Fruit fly (Drosophila melanogaster): ENCODE measurements around the gene CG5902.

Gene CG5902

dm6 chr3R:23994578-23994977 lies 8.1 kb downstream of the CG5902 start:
- TF ChIP-seq Sin3A (optimal IDR thresholded peaks at IDR 0.05) (no peak), Myc (optimal IDR thresholded peaks at IDR 0.05) (no peak), insv (optimal IDR thresholded peaks at IDR 0.05) (no peak), ttk (optimal IDR thresholded peaks at IDR 0.05) (no peak), h (optimal IDR thresholded peaks at IDR 0.05) (no peak), psq (optimal IDR thresholded peaks at IDR 0.05) (no peak)

dm6 chr3R:23995460-23995859 lies 9.0 kb downstream of the CG5902 start, which contains the start of gene CG33108:
Gene CG33108, plus strand, starts transcription at chr3R:23995659.
- no peak for TF ChIP-seq ttk (optimal IDR thresholded peaks at IDR 0.05)
- no peak for TF ChIP-seq Myc (optimal IDR thresholded peaks at IDR 0.05)
- TF ChIP-seq h (optimal IDR thresholded peaks at IDR 0.05), result no peak
- no peak for TF ChIP-seq Sin3A (optimal IDR thresholded peaks at IDR 0.05)
- no peak for TF ChIP-seq psq (optimal IDR thresholded peaks at IDR 0.05)
- TF ChIP-seq insv (optimal IDR thresholded peaks at IDR 0.05), result no peak

dm6 chr3R:23996224-23996623 lies 9.8 kb downstream of the CG5902 start, which contains the start of gene LSm3:
Gene LSm3, plus strand, starts transcription at chr3R:23996262.
- TF ChIP-seq psq (optimal IDR thresholded peaks at IDR 0.05) (no peak), Myc (optimal IDR thresholded peaks at IDR 0.05) (no peak), ttk (optimal IDR thresholded peaks at IDR 0.05) (no peak), Sin3A (optimal IDR thresholded peaks at IDR 0.05) (no peak), insv (optimal IDR thresholded peaks at IDR 0.05) (no peak), h (optimal IDR thresholded peaks at IDR 0.05) (no peak)

dm6 chr3R:24001150-24001549 lies 14.7 kb downstream of the CG5902 start:
- TF ChIP-seq insv (optimal IDR thresholded peaks at IDR 0.05), result no peak
- TF ChIP-seq ttk (optimal IDR thresholded peaks at IDR 0.05), result no peak
- no peak for TF ChIP-seq Myc (optimal IDR thresholded peaks at IDR 0.05)
- no peak for TF ChIP-seq h (optimal IDR thresholded peaks at IDR 0.05)
- no peak for TF ChIP-seq psq (optimal IDR thresholded peaks at IDR 0.05)
- no peak for TF ChIP-seq Sin3A (optimal IDR thresholded peaks at IDR 0.05)

dm6 chr3R:24003948-24004347 lies 17.5 kb downstream of the CG5902 start:
- TF ChIP-seq Myc (optimal IDR thresholded peaks at IDR 0.05) (no peak), insv (optimal IDR thresholded peaks at IDR 0.05) (no peak), Sin3A (optimal IDR thresholded peaks at IDR 0.05) (no peak), ttk (optimal IDR thresholded peaks at IDR 0.05) (no peak), h (optimal IDR thresholded peaks at IDR 0.05) (no peak), psq (optimal IDR thresholded peaks at IDR 0.05) (no peak)

- TF ChIP-seq h (optimal IDR thresholded peaks at IDR 0.05), result no peak
- TF ChIP-seq psq (optimal IDR thresholded peaks at IDR 0.05), result no peak
- TF ChIP-seq Sin3A (optimal IDR thresholded peaks at IDR 0.05), result no peak
- no peak for TF ChIP-seq insv (optimal IDR thresholded peaks at IDR 0.05)
- no peak for TF ChIP-seq Myc (optimal IDR thresholded peaks at IDR 0.05)
- no peak for TF ChIP-seq ttk (optimal IDR thresholded peaks at IDR 0.05)
Observed at dm6 chr3R:24006449-24007159, 20.2 kb downstream of the CG5902 start.

dm6 chr3R:24007775-24008506 lies 21.5 kb downstream of the CG5902 start:
- TF ChIP-seq ttk (optimal IDR thresholded peaks at IDR 0.05), result no peak
- TF ChIP-seq psq (optimal IDR thresholded peaks at IDR 0.05), result no peak
- TF ChIP-seq Sin3A (optimal IDR thresholded peaks at IDR 0.05), result no peak
- TF ChIP-seq Myc (optimal IDR thresholded peaks at IDR 0.05), result no peak
- TF ChIP-seq insv (optimal IDR thresholded peaks at IDR 0.05), result no peak
- TF ChIP-seq h (optimal IDR thresholded peaks at IDR 0.05), result no peak

- TF ChIP-seq insv (optimal IDR thresholded peaks at IDR 0.05) (no peak), Myc (optimal IDR thresholded peaks at IDR 0.05) (no peak), ttk (optimal IDR thresholded peaks at IDR 0.05) (no peak), h (optimal IDR thresholded peaks at IDR 0.05) (no peak), psq (optimal IDR thresholded peaks at IDR 0.05) (no peak), Sin3A (optimal IDR thresholded peaks at IDR 0.05) (no peak)
Observed at dm6 chr3R:24008887-24009286, 22.4 kb downstream of the CG5902 start.

dm6 chr3R:24010637-24011214 lies 24.3 kb downstream of the CG5902 start:
- no peak for TF ChIP-seq ttk (optimal IDR thresholded peaks at IDR 0.05)
- TF ChIP-seq Sin3A (optimal IDR thresholded peaks at IDR 0.05), result no peak
- TF ChIP-seq psq (optimal IDR thresholded peaks at IDR 0.05), result no peak
- TF ChIP-seq Myc (optimal IDR thresholded peaks at IDR 0.05), result no peak
- no peak for TF ChIP-seq insv (optimal IDR thresholded peaks at IDR 0.05)
- no peak for TF ChIP-seq h (optimal IDR thresholded peaks at IDR 0.05)

- no peak for TF ChIP-seq insv (optimal IDR thresholded peaks at IDR 0.05)
- TF ChIP-seq Sin3A (optimal IDR thresholded peaks at IDR 0.05), result no peak
- no peak for TF ChIP-seq h (optimal IDR thresholded peaks at IDR 0.05)
- no peak for TF ChIP-seq Myc (optimal IDR thresholded peaks at IDR 0.05)
- no peak for TF ChIP-seq ttk (optimal IDR thresholded peaks at IDR 0.05)
- TF ChIP-seq psq (optimal IDR thresholded peaks at IDR 0.05), result no peak
Observed at dm6 chr3R:24012038-24012693, 25.7 kb downstream of the CG5902 start.

- TF ChIP-seq Myc (optimal IDR thresholded peaks at IDR 0.05) (no peak), insv (optimal IDR thresholded peaks at IDR 0.05) (no peak), h (optimal IDR thresholded peaks at IDR 0.05) (no peak), psq (optimal IDR thresholded peaks at IDR 0.05) (no peak), ttk (optimal IDR thresholded peaks at IDR 0.05) (no peak), Sin3A (optimal IDR thresholded peaks at IDR 0.05) (no peak)
Observed at dm6 chr3R:24014600-24014999, 28.2 kb downstream of the CG5902 start.
